Worm (Caenorhabditis elegans): ENCODE results near the gene F16B4.5.
A peak's percentile ranks its signal among the peaks of the same experiment; 100 is the strongest.

The F16B4.5 gene

DNA sequence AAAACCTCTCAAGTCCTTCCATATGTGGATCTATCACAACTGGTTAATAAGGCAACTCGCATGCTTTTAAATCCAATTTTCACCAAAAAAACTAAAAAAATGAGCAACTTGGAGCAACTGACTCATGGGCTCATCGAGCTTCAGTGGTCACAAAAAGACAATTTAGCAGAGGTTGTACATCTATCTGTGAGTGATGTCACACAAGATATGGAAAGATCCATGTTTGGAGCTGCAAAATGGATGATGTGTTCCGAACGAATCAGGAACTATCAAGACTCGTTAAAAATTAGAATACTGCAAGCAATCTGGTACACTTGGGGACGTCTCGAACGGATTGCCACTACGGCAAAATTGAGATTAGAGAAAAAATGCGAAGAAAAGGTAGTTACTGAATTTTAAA, 23.3 kb downstream of the F16B4.5 start:
- TF ChIP-seq egl-27 (tag; optimal IDR thresholded peaks at IDR 0.05) = no peak

DNA sequence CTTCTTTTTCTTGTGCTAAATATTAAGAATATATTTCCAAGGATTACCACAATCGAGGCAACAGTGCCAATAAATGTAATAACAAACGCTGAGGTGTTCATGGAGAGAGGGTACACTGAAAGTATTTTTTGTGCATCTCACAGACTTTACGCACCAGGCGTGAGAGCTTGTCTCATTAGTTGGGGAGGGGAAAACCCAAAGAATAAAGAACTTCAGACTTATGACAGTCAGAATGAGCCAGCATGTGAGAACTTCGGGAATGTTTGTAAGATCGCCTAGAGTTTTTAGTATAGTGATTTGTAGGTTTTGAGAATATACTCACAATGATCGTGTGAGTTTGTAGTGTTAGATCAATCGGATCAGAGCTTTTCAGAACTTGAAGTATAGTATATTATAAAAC, 26.5 kb downstream of the F16B4.5 start, which contains the start of gene srbc-41:
Gene srbc-41, minus strand, starts transcription at position 101 of the 400 bp plus-strand sequence.
- TF ChIP-seq nhr-76 (tag; optimal IDR thresholded peaks at IDR 0.05) (no peak), lsy-12 (tag; optimal IDR thresholded peaks at IDR 0.05) (no peak), ama-1 (optimal IDR thresholded peaks at IDR 0.05) (no peak), ceh-16 (tag; optimal IDR thresholded peaks at IDR 0.05) (no peak), ZK546.5 (tag; optimal IDR thresholded peaks at IDR 0.05) (no peak), nhr-12 (tag; optimal IDR thresholded peaks at IDR 0.05) (no peak), ceh-9 (tag; optimal IDR thresholded peaks at IDR 0.05) (no peak), nhr-28 (tag; optimal IDR thresholded peaks at IDR 0.05) (no peak), ceh-82 (tag; optimal IDR thresholded peaks at IDR 0.05) (no peak), nhr-43 (tag; optimal IDR thresholded peaks at IDR 0.05; ENCODE audit: poor library complexity, severe bottlenecking) (no peak)

DNA sequence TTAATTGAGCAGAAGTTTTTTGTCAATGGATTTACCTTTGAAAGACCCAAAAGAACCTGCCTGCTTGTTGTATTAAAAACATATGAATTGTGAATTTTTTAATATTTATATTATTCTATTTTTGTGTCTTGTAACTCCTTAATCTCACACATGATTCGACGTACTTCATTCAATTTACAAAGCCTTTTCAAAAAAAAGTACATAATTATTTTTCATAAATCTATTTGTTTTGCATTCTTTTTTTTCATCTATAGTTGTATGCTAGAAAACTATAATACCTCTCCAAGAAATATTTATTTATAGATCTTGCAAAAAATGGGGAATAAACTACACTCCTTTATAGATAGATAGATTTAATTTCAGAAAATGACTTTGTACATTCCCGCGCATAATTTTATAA, 30.5 kb downstream of the F16B4.5 start, which contains the start of gene nhr-179:
Gene nhr-179, minus strand, starts transcription at position 101 of the 400 bp plus-strand sequence.
- TF ChIP-seq ceh-16 (tag; optimal IDR thresholded peaks at IDR 0.05) (no peak), nhr-76 (tag; optimal IDR thresholded peaks at IDR 0.05) (no peak), elt-3 (tag; optimal IDR thresholded peaks at IDR 0.05) (no peak), ZK546.5 (tag; optimal IDR thresholded peaks at IDR 0.05) (peak; percentile 67), ceh-28 (tag; optimal IDR thresholded peaks at IDR 0.05) (no peak)

DNA sequence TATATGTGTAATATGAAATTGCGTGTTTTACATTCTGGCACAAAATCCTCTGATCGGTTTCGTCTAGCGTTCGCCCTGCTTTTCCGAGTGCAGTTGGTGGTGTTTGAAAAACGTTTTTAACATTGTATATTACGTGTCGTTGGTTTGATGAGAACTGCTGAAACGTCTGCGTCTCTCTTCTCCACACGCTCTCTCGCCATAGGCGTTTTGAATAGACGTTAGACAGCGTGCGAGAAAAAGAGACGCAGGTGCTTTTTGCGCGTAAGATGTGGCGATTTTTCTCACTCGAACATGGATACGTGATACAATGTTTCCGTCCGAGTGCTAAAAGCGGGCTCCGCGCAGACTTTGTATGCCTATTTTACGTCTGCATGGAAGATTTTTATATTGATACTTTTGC, 32.3 kb downstream of the F16B4.5 start:
- TF ChIP-seq unc-39 (tag; optimal IDR thresholded peaks at IDR 0.05) (no peak), lin-39 (tag; optimal IDR thresholded peaks at IDR 0.05) (no peak), ama-1 (optimal IDR thresholded peaks at IDR 0.05) (no peak), nhr-67 (tag; optimal IDR thresholded peaks at IDR 0.05) (no peak), elt-2 (tag; optimal IDR thresholded peaks at IDR 0.05) (no peak), egl-5 (tag; optimal IDR thresholded peaks at IDR 0.05) (no peak), fkh-10 (GFP tag; optimal IDR thresholded peaks at IDR 0.05) (no peak), skn-1 (tag; optimal IDR thresholded peaks at IDR 0.05) (no peak), ZK546.5 (tag; optimal IDR thresholded peaks at IDR 0.05) (no peak), zag-1 (tag; optimal IDR thresholded peaks at IDR 0.05) (no peak), ceh-82 (tag; optimal IDR thresholded peaks at IDR 0.05) (no peak), ztf-4 (tag; optimal IDR thresholded peaks at IDR 0.05) (no peak), R02D3.7 (tag; optimal IDR thresholded peaks at IDR 0.05) (no peak), ceh-16 (tag; optimal IDR thresholded peaks at IDR 0.05) (no peak), elt-1 (tag; optimal IDR thresholded peaks at IDR 0.05) (no peak), nhr-76 (tag; optimal IDR thresholded peaks at IDR 0.05) (no peak), mml-1 (tag; optimal IDR thresholded peaks at IDR 0.05) (no peak), fkh-2 (tag; optimal IDR thresholded peaks at IDR 0.05) (no peak), mdl-1 (tag; optimal IDR thresholded peaks at IDR 0.05) (no peak), egl-27 (tag; optimal IDR thresholded peaks at IDR 0.05) (no peak)

DNA sequence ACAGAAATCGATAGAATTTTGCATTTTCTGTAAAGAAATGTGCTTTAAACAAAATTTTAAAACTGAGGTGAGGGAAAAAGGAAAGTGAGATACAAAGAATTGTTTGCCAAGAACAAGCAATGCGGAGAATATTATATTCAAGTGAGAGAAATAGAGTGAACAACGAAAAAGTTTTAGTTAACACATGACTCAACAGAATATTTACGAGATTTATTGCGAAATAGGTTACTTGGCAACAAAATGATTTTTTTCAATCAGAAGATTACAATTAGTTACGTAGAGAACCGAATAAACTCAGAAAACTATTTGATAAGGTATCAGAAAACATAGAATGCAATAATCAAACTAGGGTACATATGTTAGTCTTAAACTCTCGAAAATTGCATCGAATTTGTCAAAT, 33.3 kb downstream of the F16B4.5 start, which contains the start of gene nhr-117:
Gene nhr-117, minus strand, starts transcription at position 27 of the 400 bp plus-strand sequence.
- TF ChIP-seq ztf-11 (tag; optimal IDR thresholded peaks at IDR 0.05) (no peak), ZK546.5 (tag; optimal IDR thresholded peaks at IDR 0.05) (peak; percentile 2), nhr-11 (tag; optimal IDR thresholded peaks at IDR 0.05) (no peak), nfya-1 (tag; optimal IDR thresholded peaks at IDR 0.05; ENCODE audit: insufficient read depth) (no peak), elt-2 (tag; optimal IDR thresholded peaks at IDR 0.05) (peak; percentile 43), nhr-23 (tag; optimal IDR thresholded peaks at IDR 0.05) (no peak), skn-1 (tag; optimal IDR thresholded peaks at IDR 0.05) (no peak), R02D3.7 (tag; optimal IDR thresholded peaks at IDR 0.05) (no peak), pha-4 (tag; optimal IDR thresholded peaks at IDR 0.05) (peak; percentile 82), unc-39 (tag; optimal IDR thresholded peaks at IDR 0.05) (no peak), nhr-67 (tag; optimal IDR thresholded peaks at IDR 0.05) (no peak), egl-27 (tag; optimal IDR thresholded peaks at IDR 0.05) (no peak), mml-1 (tag; optimal IDR thresholded peaks at IDR 0.05) (no peak), nhr-237 (tag; optimal IDR thresholded peaks at IDR 0.05) (no peak), sea-2 (GFP tag; optimal IDR thresholded peaks at IDR 0.05) (no peak), nhr-25 (tag; optimal IDR thresholded peaks at IDR 0.05) (no peak), ceh-16 (tag; optimal IDR thresholded peaks at IDR 0.05) (no peak), tbx-2 (tag; optimal IDR thresholded peaks at IDR 0.05) (no peak)

Measured in whole organism, L3 larva.